Fruit fly (Drosophila melanogaster) whole organism, embryonic: Measurements from ENCODE around the gene Ets97D.

Experiments used
- Adf1 ChIP-seq: fragments of 200-800 bp; sonication (Bioruptor generic); IDR thresholded peaks from 2 replicates; pipeline ENCODE4 v1.3.6; 2022; ENCODE audit warnings: missing biosample characterization, missing genetic modification characterization
- Blimp-1 ChIP-seq: fragments of 200-800 bp; sonication (Bioruptor generic); optimal IDR thresholded peaks from 3 replicates; lab custom pipeline; 2018; ENCODE audit warnings: missing biosample characterization, missing genetic modification characterization, mild to moderate bottlenecking, moderate library complexity, missing genetic modification reagents
- CG10543 ChIP-seq: fragments of 200-800 bp; sonication (Bioruptor generic); optimal IDR thresholded peaks from 3 replicates; lab custom pipeline; 2017; ENCODE audit warnings: missing biosample characterization, mild to moderate bottlenecking, missing genetic modification characterization, moderate library complexity
- CG10979 ChIP-seq: fragments of 200-800 bp; sonication (Bioruptor generic); optimal IDR thresholded peaks from 2 replicates; lab custom pipeline; 2018; ENCODE audit warnings: missing biosample characterization, mild to moderate bottlenecking, missing genetic modification characterization, moderate library complexity
- CG11398 ChIP-seq: fragments of 200-800 bp; sonication (Bioruptor generic); optimal IDR thresholded peaks from 2 replicates; lab custom pipeline; 2016; ENCODE audit warnings: missing biosample characterization, missing genetic modification characterization
- CG11695 ChIP-seq: fragments of 200-800 bp; sonication (Bioruptor generic); IDR thresholded peaks from 3 replicates; pipeline ENCODE4 v1.3.6; 2022; ENCODE audit warnings: missing biosample characterization, missing genetic modification characterization
- CG12219 ChIP-seq: fragments of 200-800 bp; sonication (Bioruptor generic); optimal IDR thresholded peaks from 3 replicates; lab custom pipeline; 2018; ENCODE audit warnings: missing biosample characterization, mild to moderate bottlenecking, missing genetic modification characterization
- CG12391 ChIP-seq: fragments of 200-800 bp; sonication (Bioruptor generic); optimal IDR thresholded peaks from 3 replicates; lab custom pipeline; 2018; ENCODE audit warnings: missing biosample characterization, mild to moderate bottlenecking, missing genetic modification characterization, moderate library complexity
- CG13123 ChIP-seq: fragments of 200-800 bp; sonication (Bioruptor generic); optimal IDR thresholded peaks from 2 replicates; lab custom pipeline; 2016; ENCODE audit warnings: missing biosample characterization, missing genetic modification characterization
- CG13424 ChIP-seq: fragments of 200-800 bp; sonication (Bioruptor generic); optimal IDR thresholded peaks from 2 replicates; lab custom pipeline; 2019; ENCODE audit warnings: missing biosample characterization, mild to moderate bottlenecking, missing genetic modification characterization, moderate library complexity
- CG14710 ChIP-seq: fragments of 200-800 bp; sonication (Bioruptor generic); optimal IDR thresholded peaks from 3 replicates; lab custom pipeline; 2019; ENCODE audit warnings: missing biosample characterization, mild to moderate bottlenecking, missing genetic modification characterization, moderate library complexity
- CG1602 ChIP-seq: fragments of 200-800 bp; sonication (Bioruptor generic); optimal IDR thresholded peaks from 3 replicates; lab custom pipeline; 2016; ENCODE audit warnings: missing biosample characterization, missing genetic modification characterization
- CG1792 ChIP-seq: fragments of 200-800 bp; sonication (Bioruptor generic); optimal IDR thresholded peaks from 2 replicates; lab custom pipeline; 2016; ENCODE audit warnings: missing biosample characterization, missing genetic modification characterization
- CG18599 ChIP-seq: fragments of 200-800 bp; sonication (Bioruptor generic); optimal IDR thresholded peaks from 3 replicates; lab custom pipeline; 2017; ENCODE audit warnings: missing biosample characterization, missing genetic modification characterization, mild to moderate bottlenecking, moderate library complexity, missing genetic modification reagents
- CG2678 ChIP-seq: fragments of 200-800 bp; sonication (Bioruptor generic); optimal IDR thresholded peaks from 3 replicates; lab custom pipeline; 2019; ENCODE audit warnings: missing biosample characterization, mild to moderate bottlenecking, missing genetic modification characterization, moderate library complexity
- CG30431 ChIP-seq: fragments of 200-800 bp; sonication (Bioruptor generic); optimal IDR thresholded peaks from 2 replicates; lab custom pipeline; 2017; ENCODE audit warnings: missing biosample characterization, missing genetic modification characterization
- CG31365 ChIP-seq: fragments of 200-800 bp; sonication (Bioruptor generic); optimal IDR thresholded peaks from 2 replicates; lab custom pipeline; 2018; ENCODE audit warnings: missing biosample characterization, mild to moderate bottlenecking, missing genetic modification characterization
- CG33557 ChIP-seq: fragments of 200-800 bp; sonication (Bioruptor generic); optimal IDR thresholded peaks from 2 replicates; lab custom pipeline; 2019; ENCODE audit warnings: missing biosample characterization, mild to moderate bottlenecking, missing genetic modification characterization, moderate library complexity
- CG4820 ChIP-seq: fragments of 200-800 bp; sonication (Bioruptor generic); optimal IDR thresholded peaks from 3 replicates; lab custom pipeline; 2016; ENCODE audit warnings: missing biosample characterization, missing genetic modification characterization
- CG6175 ChIP-seq: fragments of 200-800 bp; sonication (Bioruptor generic); IDR thresholded peaks from 3 replicates; pipeline ENCODE4 v1.3.6; 2022; ENCODE audit warnings: missing biosample characterization, missing genetic modification characterization
- CG7357 ChIP-seq: fragments of 200-800 bp; sonication (Bioruptor generic); IDR thresholded peaks from 3 replicates; pipeline ENCODE4 v1.3.6; 2022; ENCODE audit warnings: missing biosample characterization, missing genetic modification characterization
- CG9876 ChIP-seq: fragments of 200-800 bp; sonication (Bioruptor generic); optimal IDR thresholded peaks from 2 replicates; lab custom pipeline; 2016; ENCODE audit warnings: missing biosample characterization, missing genetic modification characterization
- Chrac-16 ChIP-seq: fragments of 200-800 bp; sonication (Bioruptor generic); optimal IDR thresholded peaks from 3 replicates; lab custom pipeline; 2016; ENCODE audit warnings: missing biosample characterization, missing genetic modification characterization
- D19B ChIP-seq: fragments of 200-800 bp; sonication (Bioruptor generic); optimal IDR thresholded peaks from 2 replicates; lab custom pipeline; 2017; ENCODE audit warnings: missing biosample characterization, mild to moderate bottlenecking, missing genetic modification characterization
- Dad ChIP-seq: fragments of 200-800 bp; sonication (Bioruptor generic); optimal IDR thresholded peaks from 3 replicates; lab custom pipeline; 2016; ENCODE audit warnings: missing biosample characterization, missing genetic modification characterization
- Eip74EF ChIP-seq, 2 experiments: fragments of 200-800 bp in 1 of 2; fragments of >200 bp in 1 of 2; sonication (Bioruptor generic) in 1 of 2; optimal IDR thresholded peaks; 2 replicates each; lab custom pipeline; 2017 to 2019; ENCODE audit warnings: missing biosample characterization in 2 of 2, missing genetic modification characterization in 2 of 2, mild to moderate bottlenecking in 1 of 2, moderate library complexity in 1 of 2
- Ets97D ChIP-seq: fragments of 200-800 bp; sonication (Bioruptor generic); optimal IDR thresholded peaks from 3 replicates; lab custom pipeline; 2016; ENCODE audit warnings: missing biosample characterization, missing genetic modification characterization
- HHEX ChIP-seq: fragments of 200-800 bp; sonication (Bioruptor generic); optimal IDR thresholded peaks from 3 replicates; lab custom pipeline; 2017; ENCODE audit warnings: missing biosample characterization, mild to moderate bottlenecking, missing genetic modification characterization, missing genetic modification reagents
- Jarid2 ChIP-seq: fragments of 200-800 bp; sonication (Bioruptor generic); optimal IDR thresholded peaks from 3 replicates; lab custom pipeline; 2017; ENCODE audit warnings: mild to moderate bottlenecking, missing biosample characterization, missing genetic modification reagents, missing genetic modification characterization
- Lpt ChIP-seq: fragments of >200 bp; optimal IDR thresholded peaks from 2 replicates; lab custom pipeline; 2018; ENCODE audit warnings: missing biosample characterization, missing genetic modification characterization
- Meics ChIP-seq: fragments of 200-800 bp; sonication (Bioruptor generic); optimal IDR thresholded peaks from 2 replicates; lab custom pipeline; 2017; ENCODE audit warnings: missing biosample characterization, mild to moderate bottlenecking, missing genetic modification characterization
- Mes4 ChIP-seq: fragments of 200-800 bp; sonication (Bioruptor generic); optimal IDR thresholded peaks from 2 replicates; lab custom pipeline; 2016; ENCODE audit warnings: missing biosample characterization, missing genetic modification characterization
- Opbp ChIP-seq: fragments of 200-800 bp; sonication (Bioruptor generic); IDR thresholded peaks from 3 replicates; pipeline ENCODE4 v1.3.6; 2022; ENCODE audit warnings: missing biosample characterization, missing genetic modification characterization; ENCODE audit not compliant: partially characterized antibody
- Ravus ChIP-seq: fragments of 200-800 bp; sonication (Bioruptor generic); IDR thresholded peaks from 2 replicates; pipeline ENCODE4 v1.3.6; 2022; ENCODE audit warnings: missing biosample characterization, missing genetic modification characterization
- ab ChIP-seq: fragments of 200-800 bp; sonication (Bioruptor generic); optimal IDR thresholded peaks from 2 replicates; lab custom pipeline; 2016; ENCODE audit warnings: missing biosample characterization, missing genetic modification characterization
- abd-A ChIP-seq: fragments of 200-800 bp; sonication (Bioruptor generic); optimal IDR thresholded peaks from 3 replicates; lab custom pipeline; 2019; ENCODE audit warnings: missing biosample characterization, mild to moderate bottlenecking, missing genetic modification characterization, moderate library complexity
- amos ChIP-seq: fragments of 200-800 bp; sonication (Bioruptor generic); IDR thresholded peaks from 2 replicates; pipeline ENCODE4 v1.3.6; 2022; ENCODE audit warnings: missing biosample characterization, missing genetic modification characterization; ENCODE audit not compliant: partially characterized antibody
- bsh ChIP-seq, 2 experiments: fragments of 200-800 bp; sonication (Bioruptor generic); optimal IDR thresholded peaks; 2 replicates each; lab custom pipeline; 2017 to 2018; ENCODE audit warnings: mild to moderate bottlenecking in 2 of 2, missing biosample characterization in 2 of 2, missing genetic modification characterization in 2 of 2, moderate library complexity in 1 of 2
- cas ChIP-seq: fragments of 200-800 bp; sonication (Bioruptor generic); IDR thresholded peaks from 2 replicates; pipeline ENCODE4 v1.3.6; 2022; ENCODE audit warnings: missing biosample characterization, missing genetic modification characterization
- dan ChIP-seq: fragments of 200-800 bp; sonication (Bioruptor generic); IDR thresholded peaks from 2 replicates; pipeline ENCODE4 v1.3.6; 2022; ENCODE audit warnings: missing biosample characterization, missing genetic modification characterization
- dmrt11E ChIP-seq: fragments of 200-800 bp; sonication (Bioruptor generic); optimal IDR thresholded peaks from 3 replicates; lab custom pipeline; 2018; ENCODE audit warnings: missing biosample characterization, mild to moderate bottlenecking, missing genetic modification characterization, moderate library complexity
- gro ChIP-seq: fragments of 200-800 bp; sonication (Bioruptor generic); optimal IDR thresholded peaks from 2 replicates; lab custom pipeline; 2016; ENCODE audit warnings: missing biosample characterization, missing genetic modification characterization
- hb ChIP-seq: fragments of 200-800 bp; sonication (Bioruptor generic); IDR thresholded peaks from 3 replicates; pipeline ENCODE4 v1.3.6; 2022; ENCODE audit warnings: missing biosample characterization, missing genetic modification characterization; ENCODE audit not compliant: partially characterized antibody
- kah ChIP-seq: fragments of 200-800 bp; sonication (Bioruptor generic); optimal IDR thresholded peaks from 2 replicates; lab custom pipeline; 2018; ENCODE audit warnings: missing biosample characterization, mild to moderate bottlenecking, missing genetic modification characterization
- lab ChIP-seq: fragments of 200-800 bp; sonication (Bioruptor generic); optimal IDR thresholded peaks from 3 replicates; lab custom pipeline; 2017; ENCODE audit warnings: missing biosample characterization, missing genetic modification characterization, mild to moderate bottlenecking, moderate library complexity, missing genetic modification reagents
- lbe ChIP-seq: fragments of 200-800 bp; sonication (Bioruptor generic); optimal IDR thresholded peaks from 2 replicates; lab custom pipeline; 2016; ENCODE audit warnings: missing biosample characterization, mild to moderate bottlenecking, missing genetic modification characterization
- slbo ChIP-seq: fragments of 200-800 bp; sonication (Bioruptor generic); IDR thresholded peaks from 2 replicates; pipeline ENCODE4 v1.3.6; 2022; ENCODE audit warnings: missing biosample characterization, missing genetic modification characterization
- sr ChIP-seq: fragments of 200-800 bp; sonication (Bioruptor generic); IDR thresholded peaks from 3 replicates; pipeline ENCODE4 v1.3.6; 2022; ENCODE audit warnings: missing biosample characterization, missing genetic modification characterization
- ttk ChIP-seq: fragments of 200-800 bp; sonication (Bioruptor generic); IDR thresholded peaks from 2 replicates; pipeline ENCODE4 v2.1.2; 2022; ENCODE audit warnings: missing biosample characterization, missing genetic modification characterization
- twi ChIP-seq: fragments of 200-800 bp; optimal IDR thresholded peaks from 2 replicates; lab custom pipeline; 2019; ENCODE audit warnings: missing biosample characterization, mild to moderate bottlenecking, missing genetic modification characterization, moderate library complexity

Ets97D gene

DNA sequence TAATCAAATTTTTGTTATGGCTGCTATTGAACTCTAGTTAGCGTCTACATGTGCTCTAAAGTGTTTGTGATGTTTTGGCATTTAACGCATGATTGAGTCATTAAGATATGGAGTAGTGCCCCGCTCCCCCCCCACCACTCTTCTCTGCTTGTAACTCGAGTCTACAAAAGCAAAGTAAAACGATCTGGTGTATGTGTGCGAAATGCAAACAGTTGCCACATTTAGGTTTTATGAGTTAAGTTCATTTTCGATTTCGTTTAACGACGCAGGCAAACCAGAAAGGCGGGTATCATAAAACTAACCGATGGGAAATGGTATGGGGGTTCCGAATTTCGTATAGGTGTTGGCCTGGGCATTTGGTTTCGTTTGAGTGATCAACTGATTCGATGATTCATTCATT lies 21.8 kb upstream of the Ets97D start (continued):
- TF ChIP-seq Ravus (GFP tag; lab: Robert Waterston, UW) (no peak), Lpt (GFP tag; lab: Kevin White, UChicago) (no peak), dmrt11E (tag; lab: Kevin White, UChicago) (no peak), cas (GFP tag; lab: Robert Waterston, UW) (no peak), abd-A (tag; lab: Kevin White, UChicago) (peak; percentile 84), amos (peak; percentile 29; the same call in 1 of the 2 replicates), Dad (no peak), CG2678 (tag; lab: Kevin White, UChicago) (peak; percentile 37), lbe (GFP tag; lab: Kevin White, UChicago) (no peak), CG11695 (no peak), dan (GFP tag; lab: Robert Waterston, UW) (no peak), kah (GFP tag; lab: Kevin White, UChicago) (no peak), HHEX (GFP tag; lab: Kevin White, UChicago) (peak; percentile 18), CG7357 (no peak), slbo (GFP tag; lab: Robert Waterston, UW) (0 out of 2 replicates have a peak, but pooled peaks have one; percentile 26), CG13424 (tag; lab: Kevin White, UChicago) (no peak), CG14710 (tag; lab: Kevin White, UChicago) (no peak), bsh (GFP tag; optimal IDR thresholded peaks at IDR 0.05; lab: Kevin White, UChicago) (no peak), CG13123 (GFP tag; lab: Kevin White, UChicago) (no peak), CG12219 (GFP tag; lab: Kevin White, UChicago) (no peak), CG30431 (GFP tag; lab: Kevin White, UChicago) (no peak), Blimp-1 (GFP tag; lab: Kevin White, UChicago) (peak; percentile 61), CG9876 (GFP tag; lab: Kevin White, UChicago) (no peak), Mes4 (GFP tag; lab: Kevin White, UChicago) (no peak), Jarid2 (GFP tag; lab: Kevin White, UChicago) (no peak), Opbp (no peak), Chrac-16 (GFP tag; lab: Kevin White, UChicago) (no peak), lab (GFP tag; lab: Kevin White, UChicago) (peak; percentile 27), ab (GFP tag; lab: Kevin White, UChicago) (no peak), ttk (no peak), Meics (GFP tag; lab: Kevin White, UChicago) (peak; percentile 26), CG12391 (tag; lab: Kevin White, UChicago) (no peak), gro (peak; percentile 3), CG1792 (no peak), CG10543 (peak; percentile 34), CG31365 (tag; lab: Kevin White, UChicago) (no peak), CG11398 (GFP tag; lab: Kevin White, UChicago) (no peak), Adf1 (no peak; the same call in 1 of the 2 replicates), CG33557 (GFP tag; lab: Kevin White, UChicago) (no peak), twi (tag; lab: Kevin White, UChicago) (no peak), CG4820 (GFP tag; lab: Kevin White, UChicago) (no peak), CG6175 (GFP tag; lab: Robert Waterston, UW) (0 out of 3 replicates have a peak, but pooled peaks have one; percentile 41), Ets97D (GFP tag; lab: Kevin White, UChicago) (no peak), CG10979 (no peak), D19B (GFP tag; lab: Kevin White, UChicago) (no peak), CG18599 (peak; percentile 21), sr (GFP tag; lab: Robert Waterston, UW) (no peak), Eip74EF (GFP tag; optimal IDR thresholded peaks at IDR 0.05; lab: Kevin White, UChicago) (no peak), CG1602 (GFP tag; lab: Kevin White, UChicago) (no peak), hb (GFP tag; lab: Robert Waterston, UW) (no peak)
